Fruit fly (Drosophila melanogaster) S2 (cell line): ENCODE data around the gene Gr22f.

Source experiments
- CG8478 ChIP-seq: fragments of >200 bp; optimal IDR thresholded peaks from 2 replicates; lab custom pipeline; 2018
- CTCF ChIP-seq, 2 experiments: fragments of >200 bp; optimal IDR thresholded peaks; 2 replicates each; lab custom pipeline; 2018

dm6 chr2L:1758853-1759252 lies 2.6 kb upstream of the Gr22f start, which contains the start of gene CG17650:
- TF ChIP-seq CTCF (optimal IDR thresholded peaks at IDR 0.05; lab: Kevin White, UChicago) (no peak), CG8478 (lab: Kevin White, UChicago) (no peak)
